Worm (Caenorhabditis elegans) whole organism, young adult: ENCODE data around the gene C43H6.12.

Experiments
- ama-1 ChIP-seq, 3 experiments: fragments of 150-350 bp in 1 of 3; sonication (generic microtip) in 2 of 3; optimal IDR thresholded peaks; 2 replicates each; lab custom pipeline; 2014 to 2018; ENCODE audit warnings: missing biosample characterization in 2 of 3, missing genetic modification characterization in 2 of 3, missing genetic modification reagents in 2 of 3
- egrh-3 ChIP-seq: fragments of 200-800 bp; sonication (Bioruptor generic); IDR thresholded peaks from 2 replicates; pipeline ENCODE4 v1.3.6; 2022; ENCODE audit warnings: missing genetic modification reagents, missing genetic modification characterization, missing compliant biosample characterization

- TF ChIP-seq ama-1 (optimal IDR thresholded peaks at IDR 0.05; lab: Kevin White, UChicago) (no peak), ama-1 (GFP tag; optimal IDR thresholded peaks at IDR 0.05; lab: Kevin White, UChicago) (no peak), egrh-3 (no peak)
These were observed 3.9 kb downstream of the C43H6.12 start, which contains the start of gene hlh-15 for ce11 chrX:2413277-2413676.
